Fruit fly (Drosophila melanogaster): Measurements from ENCODE around the gene RpL35A.

DNA sequence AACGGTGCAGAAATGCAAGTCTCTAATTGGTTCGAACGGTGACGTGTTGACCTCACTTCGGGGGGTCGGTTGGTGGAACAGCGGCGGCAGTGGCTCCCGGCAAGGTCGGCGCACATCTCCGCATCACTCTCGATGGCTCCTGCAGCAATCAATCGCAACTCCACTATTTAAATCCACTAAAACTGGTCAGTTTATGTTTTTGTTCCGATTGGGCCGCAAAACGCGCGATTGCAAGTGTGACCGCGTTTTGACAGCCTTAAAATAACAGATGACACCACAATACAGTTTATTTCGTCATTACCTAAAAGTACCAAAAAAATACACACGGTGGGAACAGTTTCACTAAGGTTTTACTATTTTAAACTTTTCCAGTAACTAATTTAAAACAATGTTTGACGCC, 2.4 kb downstream of the RpL35A start, which contains the start of gene PEK:
- TF ChIP-seq lola (GFP tag; optimal IDR thresholded peaks at IDR 0.05) (no peak), N (GFP tag; optimal IDR thresholded peaks at IDR 0.05) (no peak), Hr78 (GFP tag; optimal IDR thresholded peaks at IDR 0.05) (no peak), fru (GFP tag; optimal IDR thresholded peaks at IDR 0.05) (no peak), GATAd (GFP tag; optimal IDR thresholded peaks at IDR 0.05) (no peak), Abd-B (GFP tag; optimal IDR thresholded peaks at IDR 0.05) (no peak), usp (GFP tag; optimal IDR thresholded peaks at IDR 0.05) (no peak), psq (GFP tag; optimal IDR thresholded peaks at IDR 0.05) (no peak), Hnf4 (GFP tag; optimal IDR thresholded peaks at IDR 0.05) (no peak), Myc (optimal IDR thresholded peaks at IDR 0.05) (peak; percentile 52), woc (GFP tag; optimal IDR thresholded peaks at IDR 0.05) (no peak)
